Worm (Caenorhabditis elegans) whole organism, late embryonic: ENCODE results near the gene F44E5.5.

ENCODE experiments used
- ceh-9 ChIP-seq: sonication (generic microtip); optimal IDR thresholded peaks from 2 replicates; lab custom pipeline; 2016; ENCODE audit warnings: mild to moderate bottlenecking, missing genetic modification characterization, inconsistent platforms, missing compliant biosample characterization
- hlh-13 ChIP-seq: fragments of 200-800 bp; sonication (Bioruptor generic); optimal IDR thresholded peaks from 2 replicates; lab custom pipeline; 2018; ENCODE audit warnings: mild to moderate bottlenecking, missing genetic modification characterization, missing compliant biosample characterization
- nfya-1 ChIP-seq: sonication (generic microtip); optimal IDR thresholded peaks from 2 replicates; lab custom pipeline; 2017; ENCODE audit warnings: missing genetic modification characterization, mild to moderate bottlenecking, missing compliant biosample characterization, antibody characterized with exemption, moderate library complexity
- pha-4 ChIP-seq: fragments of 150-350 bp; optimal IDR thresholded peaks from 2 replicates; lab custom pipeline; 2018; ENCODE audit warnings: missing biosample characterization, missing genetic modification reagents, missing genetic modification characterization
- unc-3 ChIP-seq, 2 experiments: fragments of 200-800 bp in 1 of 2; sonication (Bioruptor generic) in 1 of 2; sonication (generic microtip) in 1 of 2; conservative IDR thresholded peaks in 1 of 2; optimal IDR thresholded peaks in 1 of 2; 2 replicates each; pipeline versions ENCODE4 v1.3.6 to Lab custom; 2016 to 2022; ENCODE audit warnings: missing compliant biosample characterization in 2 of 2, missing genetic modification characterization in 2 of 2, missing genetic modification reagents in 1 of 2

- TF ChIP-seq ceh-9 (tag; lab: Kevin White, UChicago) (no peak), pha-4 (tag; lab: Kevin White, UChicago) (no peak), nfya-1 (tag; lab: Kevin White, UChicago) (no peak), hlh-13 (no peak), unc-3 (GFP tag; conservative IDR thresholded peaks at IDR 0.05; lab: Robert Waterston, UW) (no peak), unc-3 (tag; optimal IDR thresholded peaks at IDR 0.05; lab: Kevin White, UChicago) (no peak)
Observed at ce11 chrII:11720819-11721218, 38.6 kb upstream of the F44E5.5 start.
